Worm (Caenorhabditis elegans): ENCODE measurements around the gene pfd-4.

DNA sequence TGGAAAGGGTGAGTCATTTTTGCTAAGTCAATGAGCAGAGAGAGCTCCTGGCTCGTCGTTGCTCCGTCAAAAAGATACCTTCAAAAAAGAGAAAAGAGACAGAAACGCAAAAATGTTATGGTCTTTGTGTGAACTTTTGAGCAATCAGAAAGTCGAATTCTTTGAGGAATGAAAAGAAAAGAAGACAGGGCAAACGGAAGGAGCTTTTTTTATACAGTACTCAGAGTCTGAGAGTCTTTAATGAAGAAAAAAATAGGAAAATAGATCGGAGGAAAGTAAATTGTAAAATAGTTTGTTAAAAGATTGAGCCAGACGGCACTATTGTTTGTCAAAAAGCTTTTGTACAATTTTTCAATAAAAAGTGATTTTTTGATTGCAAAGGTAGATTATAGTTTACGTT lies 45.5 kb upstream of the pfd-4 start:
- TF ChIP-seq elt-2 (tag; optimal IDR thresholded peaks at IDR 0.05) (no peak), pros-1 (tag; optimal IDR thresholded peaks at IDR 0.05) (no peak), dve-1 (tag; optimal IDR thresholded peaks at IDR 0.05) (no peak), ceh-48 (tag; optimal IDR thresholded peaks at IDR 0.05) (no peak), unc-42 (tag; optimal IDR thresholded peaks at IDR 0.05) (no peak), ama-1 (optimal IDR thresholded peaks at IDR 0.05) (no peak), pax-1 (tag; optimal IDR thresholded peaks at IDR 0.05) (no peak), ceh-19 (GFP tag; optimal IDR thresholded peaks at IDR 0.05) (no peak)

All from whole organism, late embryonic.